Worm (Caenorhabditis elegans) whole organism, midembryonic: ENCODE measurements around the gene lys-2.

Source experiments
- ztf-23 ChIP-seq: fragments of 200-800 bp; sonication (Bioruptor generic); IDR thresholded peaks from 2 replicates; pipeline ENCODE4 v1.3.6; 2022; ENCODE audit warnings: missing genetic modification reagents, missing genetic modification characterization, missing compliant biosample characterization
- ztf-29 ChIP-seq: fragments of 200-800 bp; sonication (Bioruptor generic); IDR thresholded peaks from 2 replicates; pipeline ENCODE4 v1.3.6; 2022; ENCODE audit warnings: missing genetic modification reagents, missing genetic modification characterization, missing compliant biosample characterization

DNA sequence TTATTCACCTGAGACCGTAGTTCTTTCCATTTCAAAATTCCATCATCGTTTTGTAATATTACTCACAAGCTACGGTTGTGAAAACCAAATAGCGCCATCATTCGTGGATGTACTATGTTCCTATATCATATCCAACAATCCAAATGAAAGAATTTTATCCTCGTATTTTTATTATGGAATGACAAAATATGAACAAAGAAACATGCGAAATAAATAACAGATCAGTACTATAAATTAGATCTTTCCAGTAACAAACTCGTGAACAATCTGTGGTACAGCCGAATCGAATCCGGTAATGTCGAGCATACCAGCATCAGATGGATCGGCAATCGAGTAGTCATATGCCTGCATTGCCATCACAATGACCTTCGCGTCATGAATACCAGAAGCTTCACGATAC lies 28.6 kb downstream of the lys-2 start:
- TF ChIP-seq ztf-23 (no peak), ztf-29 (GFP tag; lab: Robert Waterston, UW) (no peak)
